Fruit fly (Drosophila melanogaster) whole organism, adult: Measurements from ENCODE around the gene CG34175.

Experiments used
- CG11617 ChIP-seq: fragments of 200-800 bp; sonication (Bioruptor generic); optimal IDR thresholded peaks from 2 replicates; lab custom pipeline; 2017; ENCODE audit warnings: mild to moderate bottlenecking, missing biosample characterization, missing genetic modification reagents, missing genetic modification characterization
- CG12768 ChIP-seq: fragments of 200-800 bp; sonication (Bioruptor generic); optimal IDR thresholded peaks from 2 replicates; lab custom pipeline; 2017; ENCODE audit warnings: missing biosample characterization, missing genetic modification characterization, mild to moderate bottlenecking, moderate library complexity, missing genetic modification reagents
- CG14711 ChIP-seq: fragments of 200-800 bp; sonication (Bioruptor generic); optimal IDR thresholded peaks from 2 replicates; lab custom pipeline; 2018; ENCODE audit warnings: missing biosample characterization, mild to moderate bottlenecking, missing genetic modification characterization, moderate library complexity
- CG1620 ChIP-seq: fragments of 200-800 bp; sonication (Bioruptor generic); optimal IDR thresholded peaks from 2 replicates; lab custom pipeline; 2016; ENCODE audit warnings: missing biosample characterization, missing genetic modification characterization
- CG33017 ChIP-seq: fragments of 200-800 bp; sonication (Bioruptor generic); optimal IDR thresholded peaks from 2 replicates; lab custom pipeline; 2018; ENCODE audit warnings: missing biosample characterization, mild to moderate bottlenecking, missing genetic modification characterization, moderate library complexity
- CG5204 ChIP-seq: fragments of 200-800 bp; sonication (Bioruptor generic); optimal IDR thresholded peaks from 2 replicates; lab custom pipeline; 2016; ENCODE audit warnings: missing biosample characterization, missing genetic modification characterization
- CG7045 ChIP-seq: fragments of 200-800 bp; sonication (Bioruptor generic); optimal IDR thresholded peaks from 2 replicates; lab custom pipeline; 2017; ENCODE audit warnings: missing biosample characterization, mild to moderate bottlenecking, missing genetic modification characterization
- CG7101 ChIP-seq: fragments of 200-800 bp; sonication (Bioruptor generic); optimal IDR thresholded peaks from 2 replicates; lab custom pipeline; 2018; ENCODE audit warnings: missing biosample characterization, mild to moderate bottlenecking, missing genetic modification characterization, moderate library complexity
- Clk ChIP-seq: fragments of 200-800 bp; sonication (Bioruptor generic); optimal IDR thresholded peaks from 2 replicates; lab custom pipeline; 2017; ENCODE audit warnings: missing biosample characterization, missing genetic modification characterization
- Crg-1 ChIP-seq: fragments of 200-800 bp; sonication (Bioruptor generic); optimal IDR thresholded peaks from 2 replicates; lab custom pipeline; 2016; ENCODE audit warnings: missing biosample characterization, missing genetic modification characterization
- Hr96 ChIP-seq: fragments of 200-800 bp; sonication (Bioruptor generic); optimal IDR thresholded peaks from 2 replicates; lab custom pipeline; 2016; ENCODE audit warnings: missing biosample characterization, missing genetic modification characterization
- Mnt ChIP-seq: fragments of 200-800 bp; sonication (Bioruptor generic); optimal IDR thresholded peaks from 2 replicates; lab custom pipeline; 2016; ENCODE audit warnings: missing biosample characterization, mild to moderate bottlenecking, missing genetic modification characterization
- bab1 ChIP-seq: fragments of 200-800 bp; sonication (Bioruptor generic); optimal IDR thresholded peaks from 3 replicates; lab custom pipeline; 2019; ENCODE audit warnings: missing biosample characterization, mild to moderate bottlenecking, missing genetic modification characterization, moderate library complexity
- cic ChIP-seq: fragments of 200-800 bp; sonication (Bioruptor generic); optimal IDR thresholded peaks from 2 replicates; lab custom pipeline; 2017; ENCODE audit warnings: missing biosample characterization, mild to moderate bottlenecking, missing genetic modification characterization, moderate library complexity
- cnc ChIP-seq, 2 experiments: fragments of >200 bp; optimal IDR thresholded peaks; 2 replicates each; lab custom pipeline; 2017
- kay ChIP-seq: fragments of 200-800 bp; sonication (Bioruptor generic); peaks from one replicate; lab custom pipeline; 2016; ENCODE audit warnings: missing biosample characterization, missing genetic modification characterization, borderline replicate concordance
- ovo ChIP-seq: fragments of 200-800 bp; sonication (Bioruptor generic); optimal IDR thresholded peaks from 2 replicates; lab custom pipeline; 2016; ENCODE audit warnings: missing biosample characterization, missing genetic modification characterization
- pad ChIP-seq: fragments of 200-800 bp; sonication (Bioruptor generic); optimal IDR thresholded peaks from 3 replicates; lab custom pipeline; 2017; ENCODE audit warnings: missing biosample characterization, missing genetic modification characterization, mild to moderate bottlenecking, moderate library complexity, missing genetic modification reagents
- tj ChIP-seq: fragments of 200-800 bp; sonication (Bioruptor generic); optimal IDR thresholded peaks from 3 replicates; lab custom pipeline; 2017; ENCODE audit warnings: missing biosample characterization, mild to moderate bottlenecking, missing genetic modification characterization, moderate library complexity
- toe ChIP-seq: fragments of 200-800 bp; sonication (Bioruptor generic); optimal IDR thresholded peaks from 2 replicates; lab custom pipeline; 2016; ENCODE audit warnings: missing biosample characterization, missing genetic modification characterization

Gene CG34175

dm6 chr2L:3416527-3417304 is 18.9 kb downstream of the CG34175 start, which contains the start of gene CG31952:
CG31952 (plus strand) TSS chr2L:3416693.
- TF ChIP-seq Crg-1 (GFP tag; lab: Kevin White, UChicago) (no peak), kay (GFP tag; lab: Kevin White, UChicago) (no peak), pad (GFP tag; lab: Kevin White, UChicago) (no peak), CG5204 (GFP tag; lab: Kevin White, UChicago) (no peak), CG7045 (GFP tag; lab: Kevin White, UChicago) (no peak), CG1620 (GFP tag; lab: Kevin White, UChicago) (no peak), bab1 (GFP tag; lab: Kevin White, UChicago) (no peak), CG12768 (GFP tag; lab: Kevin White, UChicago) (no peak), cnc (optimal IDR thresholded peaks at IDR 0.05; lab: Kevin White, UChicago) (no peak), CG11617 (no peak), CG7101 (tag; lab: Kevin White, UChicago) (no peak), Mnt (no peak), Clk (no peak), tj (GFP tag; lab: Kevin White, UChicago) (no peak), CG14711 (tag; lab: Kevin White, UChicago) (no peak), cic (no peak), Hr96 (no peak), CG33017 (no peak), ovo (no peak)

DNA sequence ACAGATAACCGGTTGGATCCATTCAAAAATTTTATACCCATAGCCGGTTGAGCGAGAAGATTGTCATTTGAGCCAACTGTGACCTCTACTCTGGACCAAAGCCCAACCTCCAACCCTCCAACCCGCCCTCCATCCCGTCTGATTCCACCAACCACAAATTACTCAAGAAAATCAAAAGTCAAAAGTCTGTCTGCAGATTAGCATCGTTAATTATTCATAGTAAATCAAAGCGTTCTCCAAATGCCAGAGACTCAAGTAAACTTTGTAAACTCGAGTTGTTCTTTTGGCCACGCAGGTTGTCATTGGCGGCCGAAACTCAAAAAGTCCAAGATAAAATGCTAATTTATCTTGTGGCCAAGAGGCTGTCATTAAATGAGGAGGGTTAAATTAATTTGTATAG is 19.8 kb downstream of the CG34175 start:
- TF ChIP-seq CG33017 (no peak), CG7101 (tag; lab: Kevin White, UChicago) (no peak), CG7045 (GFP tag; lab: Kevin White, UChicago) (no peak), cnc (optimal IDR thresholded peaks at IDR 0.05; lab: Kevin White, UChicago) (no peak), kay (GFP tag; lab: Kevin White, UChicago) (no peak), cic (no peak), Crg-1 (GFP tag; lab: Kevin White, UChicago) (no peak), ovo (no peak), pad (GFP tag; lab: Kevin White, UChicago) (no peak), tj (GFP tag; lab: Kevin White, UChicago) (no peak), toe (GFP tag; lab: Kevin White, UChicago) (no peak), Clk (no peak), CG1620 (GFP tag; lab: Kevin White, UChicago) (no peak), CG14711 (tag; lab: Kevin White, UChicago) (no peak), CG5204 (GFP tag; lab: Kevin White, UChicago) (no peak), CG11617 (no peak), CG12768 (GFP tag; lab: Kevin White, UChicago) (no peak)

dm6 chr2L:3422753-3423152 is 24.9 kb downstream of the CG34175 start:
- TF ChIP-seq kay (GFP tag; lab: Kevin White, UChicago), result peak; percentile 7
- no peak for TF ChIP-seq CG11617
- no peak for TF ChIP-seq cnc (optimal IDR thresholded peaks at IDR 0.05; lab: Kevin White, UChicago)

DNA sequence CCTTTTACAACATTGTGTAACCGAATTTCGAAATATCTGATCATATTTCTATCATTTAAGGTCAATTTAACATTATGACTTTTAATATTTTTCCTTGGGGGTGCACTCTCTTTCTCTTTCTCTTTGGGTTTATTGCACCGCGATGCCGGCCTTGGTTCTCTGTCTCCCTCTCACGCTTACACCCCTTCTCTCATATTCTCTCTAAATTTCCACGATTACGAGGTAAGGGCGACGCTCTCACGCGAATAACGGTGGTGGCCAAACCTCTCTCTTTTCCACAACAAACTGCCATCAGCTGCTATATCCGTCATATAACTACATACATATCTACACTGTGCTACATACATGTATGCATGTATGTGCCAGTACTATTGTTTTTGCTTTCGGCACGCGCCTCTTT is 28.1 kb downstream of the CG34175 start:
- TF ChIP-seq cnc (optimal IDR thresholded peaks at IDR 0.05; lab: Kevin White, UChicago) (no peak), CG11617 (no peak), Mnt (no peak)

DNA sequence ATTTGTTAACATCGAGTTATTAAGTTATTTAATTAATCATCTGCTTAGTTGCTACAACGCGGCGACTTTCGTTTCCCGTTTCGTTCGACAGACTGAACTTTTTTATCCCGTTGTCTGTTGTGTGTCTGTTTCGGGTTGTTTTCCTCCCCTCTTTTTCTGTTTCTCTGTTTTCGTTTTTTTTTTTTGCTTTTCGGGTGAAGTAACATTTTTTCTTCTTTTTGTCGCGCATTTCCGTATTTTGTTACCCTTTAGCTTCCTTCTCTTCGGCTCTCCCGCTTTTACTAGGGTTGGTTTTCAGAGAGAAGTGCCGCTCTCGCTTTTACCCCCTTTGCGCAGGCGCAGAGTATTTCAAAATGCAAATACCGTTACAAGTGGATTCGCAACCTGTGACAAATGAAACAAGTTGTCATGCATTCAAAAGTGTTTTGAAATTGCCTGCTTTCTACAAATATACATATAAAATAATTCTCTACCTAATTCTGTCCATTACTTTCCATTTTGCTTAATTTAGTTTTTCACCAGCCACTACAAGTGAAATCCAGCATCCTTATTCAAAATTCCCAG is 28.9 kb downstream of the CG34175 start, which contains the start of gene Pgant2:
Gene Pgant2, minus strand, starts transcription at position 51 of the 564 bp plus-strand sequence.
- no peak for TF ChIP-seq Hr96
- no peak for TF ChIP-seq ovo
- no peak for TF ChIP-seq pad (GFP tag; lab: Kevin White, UChicago)
- TF ChIP-seq Mnt, result no peak
- no peak for TF ChIP-seq tj (GFP tag; lab: Kevin White, UChicago)
- TF ChIP-seq CG7101 (tag; lab: Kevin White, UChicago), result no peak
- TF ChIP-seq Clk, result no peak

DNA sequence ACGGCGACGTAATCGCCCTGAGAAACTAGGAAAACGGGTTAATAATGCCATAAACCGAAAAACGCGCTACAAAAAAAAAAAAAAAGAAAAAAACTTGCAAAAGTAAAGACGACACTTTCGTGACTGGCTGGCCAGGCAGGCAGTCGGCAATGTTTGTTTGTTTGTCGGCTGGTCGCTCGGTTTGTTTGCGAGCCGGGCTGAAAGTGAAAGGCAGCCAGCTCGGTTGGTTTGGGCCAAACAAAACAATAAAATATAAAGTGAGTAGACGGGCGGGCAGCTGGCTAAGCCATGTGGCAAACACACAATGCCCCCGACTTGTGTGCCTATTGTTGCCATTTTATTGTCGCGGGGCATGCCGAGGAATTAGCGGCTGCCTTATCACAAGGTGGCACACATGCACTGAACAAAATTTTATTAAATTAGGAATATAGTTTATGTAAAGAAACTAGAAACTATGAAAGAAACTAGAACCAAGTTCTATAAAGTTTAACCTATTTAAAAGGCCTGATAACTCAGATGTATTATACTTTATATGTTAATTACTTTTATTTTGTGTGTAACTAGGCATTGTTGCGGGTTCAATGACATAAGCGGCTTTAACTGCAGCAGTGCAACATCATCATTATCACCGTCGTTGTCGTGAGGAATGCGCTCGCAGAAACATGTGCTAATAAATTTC is 30.7 kb downstream of the CG34175 start:
- TF ChIP-seq CG7045 (GFP tag; lab: Kevin White, UChicago), result no peak
- no peak for TF ChIP-seq toe (GFP tag; lab: Kevin White, UChicago)
- TF ChIP-seq cic, result no peak
- no peak for TF ChIP-seq Clk
- TF ChIP-seq Hr96, result no peak
- no peak for TF ChIP-seq CG12768 (GFP tag; lab: Kevin White, UChicago)
- no peak for TF ChIP-seq pad (GFP tag; lab: Kevin White, UChicago)
- no peak for TF ChIP-seq kay (GFP tag; lab: Kevin White, UChicago)
- TF ChIP-seq bab1 (GFP tag; lab: Kevin White, UChicago), result no peak
- no peak for TF ChIP-seq CG33017
- no peak for TF ChIP-seq cnc (optimal IDR thresholded peaks at IDR 0.05; lab: Kevin White, UChicago)
- no peak for TF ChIP-seq tj (GFP tag; lab: Kevin White, UChicago)
- no peak for TF ChIP-seq ovo
- no peak for TF ChIP-seq CG1620 (GFP tag; lab: Kevin White, UChicago)
- TF ChIP-seq CG11617, result no peak
- no peak for TF ChIP-seq CG7101 (tag; lab: Kevin White, UChicago)
- no peak for TF ChIP-seq CG14711 (tag; lab: Kevin White, UChicago)
- TF ChIP-seq Mnt, result no peak
